Fruit fly (Drosophila melanogaster) whole organism, prepupa: ENCODE data around the gene TwdlP.
A peak's percentile ranks its signal among the peaks of the same experiment; 100 is the strongest.

Experiments used
- Blimp-1 ChIP-seq: fragments of 200-800 bp; sonication (Bioruptor generic); optimal IDR thresholded peaks from 3 replicates; lab custom pipeline; 2017; ENCODE audit warnings: missing biosample characterization, missing genetic modification characterization, mild to moderate bottlenecking, moderate library complexity, missing genetic modification reagents
- CG10631 ChIP-seq: fragments of 200-800 bp; sonication (Bioruptor generic); optimal IDR thresholded peaks from 2 replicates; lab custom pipeline; 2016; ENCODE audit warnings: missing biosample characterization, missing genetic modification characterization
- CG10669 ChIP-seq: fragments of 200-800 bp; sonication (Bioruptor generic); optimal IDR thresholded peaks from 3 replicates; lab custom pipeline; 2018; ENCODE audit warnings: missing biosample characterization, mild to moderate bottlenecking, missing genetic modification characterization, moderate library complexity
- CG11294 ChIP-seq: fragments of 200-800 bp; sonication (Bioruptor generic); IDR thresholded peaks from 2 replicates; pipeline ENCODE4 v1.3.6; 2022; ENCODE audit warnings: missing biosample characterization, missing genetic modification characterization
- CG11762 ChIP-seq: fragments of 200-800 bp; sonication (Bioruptor generic); optimal IDR thresholded peaks from 3 replicates; lab custom pipeline; 2016; ENCODE audit warnings: missing biosample characterization, missing genetic modification characterization; ENCODE audit not compliant: insufficient read depth
- CG11902 ChIP-seq: fragments of 200-800 bp; sonication (Bioruptor generic); optimal IDR thresholded peaks from 3 replicates; lab custom pipeline; 2016; ENCODE audit warnings: missing biosample characterization, missing genetic modification characterization
- CG15336 ChIP-seq: fragments of 200-800 bp; sonication (Bioruptor generic); IDR thresholded peaks from 2 replicates; pipeline ENCODE4 v1.3.6; 2022; ENCODE audit warnings: missing biosample characterization, missing genetic modification characterization
- CG1621 ChIP-seq: fragments of 200-800 bp; sonication (Bioruptor generic); optimal IDR thresholded peaks from 3 replicates; lab custom pipeline; 2018; ENCODE audit warnings: missing biosample characterization, mild to moderate bottlenecking, missing genetic modification characterization
- CG16779 ChIP-seq: fragments of 200-800 bp; sonication (Bioruptor generic); optimal IDR thresholded peaks from 3 replicates; lab custom pipeline; 2017; ENCODE audit warnings: missing biosample characterization, mild to moderate bottlenecking, missing genetic modification characterization
- CG31627 ChIP-seq: fragments of 200-800 bp; sonication (Bioruptor generic); optimal IDR thresholded peaks from 3 replicates; lab custom pipeline; 2016; ENCODE audit warnings: missing biosample characterization, missing genetic modification characterization
- CG32006 ChIP-seq: fragments of 200-800 bp; sonication (Bioruptor generic); optimal IDR thresholded peaks from 3 replicates; lab custom pipeline; 2017; ENCODE audit warnings: missing biosample characterization, mild to moderate bottlenecking, missing genetic modification characterization
- CG34406 ChIP-seq: fragments of 200-800 bp; sonication (Bioruptor generic); optimal IDR thresholded peaks from 3 replicates; lab custom pipeline; 2016; ENCODE audit warnings: missing biosample characterization, missing genetic modification characterization
- CG4318 ChIP-seq: fragments of 200-800 bp; sonication (Bioruptor generic); optimal IDR thresholded peaks from 3 replicates; lab custom pipeline; 2017; ENCODE audit warnings: missing biosample characterization, mild to moderate bottlenecking, missing genetic modification characterization
- CG6163 ChIP-seq: fragments of 200-800 bp; sonication (Bioruptor generic); IDR thresholded peaks from 3 replicates; pipeline ENCODE4 v1.3.6; 2022; ENCODE audit warnings: missing biosample characterization, missing genetic modification characterization
- CG6276 ChIP-seq: fragments of 200-800 bp; sonication (Bioruptor generic); optimal IDR thresholded peaks from 2 replicates; lab custom pipeline; 2017; ENCODE audit warnings: missing biosample characterization, mild to moderate bottlenecking, missing genetic modification characterization
- CG6808 ChIP-seq: fragments of 200-800 bp; sonication (Bioruptor generic); optimal IDR thresholded peaks from 3 replicates; lab custom pipeline; 2017; ENCODE audit warnings: missing biosample characterization, missing genetic modification characterization, mild to moderate bottlenecking, moderate library complexity, missing genetic modification reagents
- CG6854 ChIP-seq: fragments of 200-800 bp; sonication (Bioruptor generic); optimal IDR thresholded peaks from 2 replicates; lab custom pipeline; 2017; ENCODE audit warnings: missing biosample characterization, mild to moderate bottlenecking, missing genetic modification characterization
- CG8119 ChIP-seq: fragments of 200-800 bp; sonication (Bioruptor generic); IDR thresholded peaks from 3 replicates; pipeline ENCODE4 v1.3.6; 2022; ENCODE audit warnings: missing biosample characterization, missing genetic modification characterization
- CG8319 ChIP-seq: fragments of 200-800 bp; sonication (Bioruptor generic); optimal IDR thresholded peaks from 3 replicates; lab custom pipeline; 2016; ENCODE audit warnings: missing biosample characterization, missing genetic modification characterization
- CG9139 ChIP-seq: fragments of 200-800 bp; sonication (Bioruptor generic); optimal IDR thresholded peaks from 3 replicates; lab custom pipeline; 2017; ENCODE audit warnings: missing biosample characterization, mild to moderate bottlenecking, missing genetic modification characterization
- Eip75B ChIP-seq: fragments of 200-800 bp; sonication (Bioruptor generic); optimal IDR thresholded peaks from 3 replicates; lab custom pipeline; 2016; ENCODE audit warnings: missing biosample characterization, missing genetic modification characterization
- Eip78C ChIP-seq: fragments of 200-800 bp; sonication (Bioruptor generic); peaks from one replicate; lab custom pipeline; 2016; ENCODE audit warnings: missing biosample characterization, missing genetic modification characterization
- Eip93F ChIP-seq: fragments of 200-800 bp; sonication (Bioruptor generic); optimal IDR thresholded peaks from 2 replicates; lab custom pipeline; 2016; ENCODE audit warnings: missing biosample characterization, mild to moderate bottlenecking, missing genetic modification characterization
- Ets21C ChIP-seq: fragments of 200-800 bp; sonication (Bioruptor generic); optimal IDR thresholded peaks from 3 replicates; lab custom pipeline; 2016; ENCODE audit warnings: missing biosample characterization, missing genetic modification characterization
- Ets96B ChIP-seq: fragments of 200-800 bp; optimal IDR thresholded peaks from 2 replicates; lab custom pipeline; 2019; ENCODE audit warnings: missing biosample characterization, mild to moderate bottlenecking, missing genetic modification characterization, moderate library complexity
- Gug ChIP-seq: fragments of 200-800 bp; sonication (Bioruptor generic); IDR thresholded peaks from 2 replicates; pipeline ENCODE4 v1.3.6; 2022; ENCODE audit warnings: missing biosample characterization, missing genetic modification characterization
- Hr38 ChIP-seq: sonication (Bioruptor generic); optimal IDR thresholded peaks from 2 replicates; lab custom pipeline; 2016; ENCODE audit warnings: missing biosample characterization, missing genetic modification characterization
- Hr39 ChIP-seq: fragments of 200-800 bp; sonication (Bioruptor generic); optimal IDR thresholded peaks from 2 replicates; lab custom pipeline; 2016; ENCODE audit warnings: missing biosample characterization, missing genetic modification characterization
- Hr4 ChIP-seq: fragments of 200-800 bp; sonication (Bioruptor generic); optimal IDR thresholded peaks from 3 replicates; lab custom pipeline; 2016; ENCODE audit warnings: missing biosample characterization, missing genetic modification characterization
- Lpt ChIP-seq: fragments of 200-800 bp; sonication (Bioruptor generic); optimal IDR thresholded peaks from 3 replicates; lab custom pipeline; 2016; ENCODE audit warnings: missing biosample characterization, missing genetic modification characterization
- OdsH ChIP-seq: fragments of 200-800 bp; sonication (Bioruptor generic); optimal IDR thresholded peaks from 3 replicates; lab custom pipeline; 2016; ENCODE audit warnings: missing biosample characterization, missing genetic modification characterization
- Smox ChIP-seq: fragments of 200-800 bp; sonication (Bioruptor generic); optimal IDR thresholded peaks from 3 replicates; lab custom pipeline; 2016; ENCODE audit warnings: missing biosample characterization, missing genetic modification characterization
- Sox102F ChIP-seq: fragments of 200-800 bp; sonication (Bioruptor generic); optimal IDR thresholded peaks from 2 replicates; lab custom pipeline; 2016; ENCODE audit warnings: missing biosample characterization, mild to moderate bottlenecking, missing genetic modification characterization
- Sox14 ChIP-seq: fragments of 200-800 bp; sonication (Bioruptor generic); optimal IDR thresholded peaks from 3 replicates; lab custom pipeline; 2016; ENCODE audit warnings: missing biosample characterization, missing genetic modification characterization
- Sox15 ChIP-seq: fragments of 200-800 bp; sonication (Bioruptor generic); optimal IDR thresholded peaks from 3 replicates; lab custom pipeline; 2016; ENCODE audit warnings: missing biosample characterization, missing genetic modification characterization
- achi ChIP-seq: fragments of 200-800 bp; sonication (Bioruptor generic); optimal IDR thresholded peaks from 3 replicates; lab custom pipeline; 2016; ENCODE audit warnings: missing biosample characterization, missing genetic modification characterization
- acj6 ChIP-seq: fragments of 200-800 bp; sonication (Bioruptor generic); optimal IDR thresholded peaks from 3 replicates; lab custom pipeline; 2016; ENCODE audit warnings: missing biosample characterization, missing genetic modification characterization
- cyc ChIP-seq: fragments of 200-800 bp; sonication (Bioruptor generic); optimal IDR thresholded peaks from 3 replicates; lab custom pipeline; 2016; ENCODE audit warnings: missing biosample characterization, missing genetic modification characterization
- dac ChIP-seq: fragments of 200-800 bp; sonication (Bioruptor generic); optimal IDR thresholded peaks from 2 replicates; lab custom pipeline; 2017; ENCODE audit warnings: missing biosample characterization, mild to moderate bottlenecking, missing genetic modification characterization
- esn ChIP-seq: fragments of 200-800 bp; sonication (Bioruptor generic); optimal IDR thresholded peaks from 2 replicates; lab custom pipeline; 2016; ENCODE audit warnings: missing biosample characterization, mild to moderate bottlenecking, missing genetic modification characterization, moderate library complexity
- fd59A ChIP-seq: fragments of 200-800 bp; sonication (Bioruptor generic); optimal IDR thresholded peaks from 2 replicates; lab custom pipeline; 2017; ENCODE audit warnings: missing biosample characterization, mild to moderate bottlenecking, missing genetic modification characterization, missing genetic modification reagents
- fkh ChIP-seq: fragments of 200-800 bp; sonication (Bioruptor generic); optimal IDR thresholded peaks from 3 replicates; lab custom pipeline; 2017; ENCODE audit warnings: missing biosample characterization, mild to moderate bottlenecking, missing genetic modification characterization, moderate library complexity
- lz ChIP-seq: fragments of 200-800 bp; sonication (Bioruptor generic); optimal IDR thresholded peaks from 3 replicates; lab custom pipeline; 2016; ENCODE audit warnings: missing biosample characterization, missing genetic modification characterization
- net ChIP-seq: fragments of 200-800 bp; sonication (Bioruptor generic); optimal IDR thresholded peaks from 3 replicates; lab custom pipeline; 2016; ENCODE audit warnings: missing biosample characterization, missing genetic modification characterization
- pdm3 ChIP-seq: fragments of 200-800 bp; sonication (Bioruptor generic); optimal IDR thresholded peaks from 3 replicates; lab custom pipeline; 2016; ENCODE audit warnings: missing biosample characterization, missing genetic modification characterization
- spab ChIP-seq: fragments of 200-800 bp; sonication (Bioruptor generic); optimal IDR thresholded peaks from 2 replicates; lab custom pipeline; 2017; ENCODE audit warnings: missing biosample characterization, mild to moderate bottlenecking, missing genetic modification characterization, missing genetic modification reagents
- ss ChIP-seq, 2 experiments: fragments of 200-800 bp; sonication (Bioruptor generic); optimal IDR thresholded peaks; 2 replicates in 1 of 2; 3 replicates in 1 of 2; lab custom pipeline; 2017 to 2018; ENCODE audit warnings: mild to moderate bottlenecking in 2 of 2, missing biosample characterization in 2 of 2, missing genetic modification characterization in 2 of 2, moderate library complexity in 1 of 2
- svp ChIP-seq: fragments of 200-800 bp; sonication (Bioruptor generic); peaks from one replicate; lab custom pipeline; 2016; ENCODE audit warnings: missing biosample characterization, missing genetic modification characterization
- topi ChIP-seq: fragments of 200-800 bp; sonication (Bioruptor generic); optimal IDR thresholded peaks from 3 replicates; lab custom pipeline; 2016; ENCODE audit warnings: missing biosample characterization, missing genetic modification characterization

TwdlP gene

dm6 chr3R:26655416-26655945, 34.3 kb upstream of the TwdlP start:
- no peak for TF ChIP-seq CG1621
- no peak for TF ChIP-seq Sox102F (GFP tag; lab: Kevin White, UChicago)
- no peak for TF ChIP-seq svp (GFP tag; lab: Kevin White, UChicago)
- TF ChIP-seq fd59A (GFP tag; lab: Kevin White, UChicago), result no peak
- TF ChIP-seq acj6, result no peak
- no peak for TF ChIP-seq ss (GFP tag; optimal IDR thresholded peaks at IDR 0.05; lab: Kevin White, UChicago)
- no peak for TF ChIP-seq CG10631
- TF ChIP-seq CG6163 (GFP tag; lab: Robert Waterston, UW), result no peak
- no peak for TF ChIP-seq Eip75B (GFP tag; lab: Kevin White, UChicago)
- no peak for TF ChIP-seq CG6276 (GFP tag; lab: Kevin White, UChicago)
- TF ChIP-seq, all 60 proteins: peak for 0

- TF ChIP-seq Eip78C (peak; percentile 76), Ets21C (no peak), esn (no peak), svp (GFP tag; lab: Kevin White, UChicago) (no peak), Hr4 (GFP tag; lab: Kevin White, UChicago) (peak; percentile 53), Lpt (GFP tag; lab: Kevin White, UChicago) (no peak), OdsH (no peak), achi (peak; percentile 37), CG11762 (GFP tag; lab: Kevin White, UChicago) (peak; percentile 16), CG6808 (GFP tag; lab: Kevin White, UChicago) (no peak), CG31627 (GFP tag; lab: Kevin White, UChicago) (no peak), Sox102F (GFP tag; lab: Kevin White, UChicago) (no peak), Gug (GFP tag; lab: Robert Waterston, UW) (0 out of 2 replicates have a peak, but pooled peaks have one; percentile 37), cyc (GFP tag; lab: Kevin White, UChicago) (peak; percentile 15), Ets96B (no peak), CG10669 (GFP tag; lab: Kevin White, UChicago) (no peak), fkh (GFP tag; lab: Kevin White, UChicago) (no peak), Hr39 (peak; percentile 16), pdm3 (peak; percentile 14), CG32006 (GFP tag; lab: Kevin White, UChicago) (peak; percentile 55), CG9139 (GFP tag; lab: Kevin White, UChicago) (no peak), Sox14 (no peak), CG10631 (peak; percentile 39), CG11902 (GFP tag; lab: Kevin White, UChicago) (no peak), ss (GFP tag; optimal IDR thresholded peaks at IDR 0.05; lab: Kevin White, UChicago) (no peak), Smox (no peak), CG6854 (GFP tag; lab: Kevin White, UChicago) (no peak), Eip93F (no peak), fd59A (GFP tag; lab: Kevin White, UChicago) (no peak), CG8119 (GFP tag; lab: Robert Waterston, UW) (peak; percentile 57; the same call in 2 of the 3 replicates), CG4318 (GFP tag; lab: Kevin White, UChicago) (no peak), Sox15 (GFP tag; lab: Kevin White, UChicago) (no peak), spab (GFP tag; lab: Kevin White, UChicago) (no peak), CG15336 (peak; percentile 47), Blimp-1 (GFP tag; lab: Kevin White, UChicago) (no peak), Hr38 (no peak), lz (GFP tag; lab: Kevin White, UChicago) (peak; percentile 4), CG16779 (no peak), CG6163 (GFP tag; lab: Robert Waterston, UW) (peak; percentile 45; the same call in 1 of the 3 replicates), dac (GFP tag; lab: Kevin White, UChicago) (peak; percentile 3), CG8319 (GFP tag; lab: Kevin White, UChicago) (no peak), CG34406 (no peak), topi (no peak), acj6 (peak; percentile 6), CG11294 (GFP tag; lab: Robert Waterston, UW) (0 out of 2 replicates have a peak, but pooled peaks have one; percentile 7), CG1621 (no peak), net (GFP tag; lab: Kevin White, UChicago) (no peak)
Observed at dm6 chr3R:26654594-26654993, 33.4 kb upstream of the TwdlP start.
